Worm (Caenorhabditis elegans): Measurements from ENCODE around the gene F37C12.18.

DNA sequence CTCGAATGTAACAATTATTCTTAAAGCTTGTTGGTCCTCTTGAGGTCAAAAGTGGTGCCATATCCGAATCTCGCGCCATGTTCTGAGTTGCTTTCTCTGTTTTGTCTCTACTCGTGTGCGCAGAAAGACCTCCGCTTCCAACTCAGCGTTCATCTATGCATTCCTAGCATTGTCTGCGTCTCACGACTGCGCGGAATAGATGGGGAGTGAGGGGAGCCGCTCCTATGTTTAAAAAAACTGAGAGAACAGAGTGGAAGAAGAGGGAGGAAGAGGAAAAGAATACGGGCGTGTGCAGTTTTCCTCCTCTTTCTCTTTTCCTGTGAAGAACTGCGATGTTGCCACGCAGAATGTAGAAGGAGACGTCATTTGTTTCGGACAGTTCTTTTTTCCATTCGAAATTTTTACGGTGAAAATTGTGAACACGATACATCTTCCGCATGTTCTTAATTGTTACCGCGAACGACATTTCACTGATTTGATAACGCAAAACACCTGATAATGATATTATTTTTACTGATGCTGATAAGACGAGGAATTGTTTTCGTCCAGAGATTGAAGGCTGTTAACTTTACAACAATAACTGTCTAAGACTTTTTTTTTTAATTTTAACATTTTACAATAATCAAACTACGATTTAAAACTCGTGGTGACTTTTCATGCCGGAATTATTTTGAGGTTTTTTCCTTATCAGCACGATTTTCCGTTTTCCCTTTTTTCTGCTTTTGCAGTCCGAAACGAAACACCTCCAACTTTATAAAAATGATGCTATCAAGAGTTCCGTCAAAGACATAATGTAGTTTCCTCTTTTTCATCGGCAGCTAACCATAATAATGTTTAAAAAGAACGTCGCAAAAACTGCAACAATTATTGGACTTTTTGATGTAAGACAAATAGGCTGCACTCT, 28.3 kb downstream of the F37C12.18 start:
- TF ChIP-seq ztf-23 (GFP tag; IDR thresholded peaks at IDR 0.05), result no peak
- no peak for TF ChIP-seq med-1 (GFP tag; optimal IDR thresholded peaks at IDR 0.05; ENCODE audit: insufficient read depth)
- TF ChIP-seq flt-1 (GFP tag; IDR thresholded peaks at IDR 0.05), result no peak
- no peak for TF ChIP-seq tab-1 (GFP tag; IDR thresholded peaks at IDR 0.05)
- TF ChIP-seq T22C8.4 (GFP tag; IDR thresholded peaks at IDR 0.05), result no peak

Measured in whole organism, midembryonic.